Worm (Caenorhabditis elegans) whole organism, L1 larva: ENCODE results near the gene eat-20.

Experiments used
- C04F5.9 ChIP-seq: sonication (generic microtip); optimal IDR thresholded peaks from 2 replicates; lab custom pipeline; 2016; ENCODE audit warnings: missing genetic modification characterization, missing compliant biosample characterization
- C16A3.4 ChIP-seq: fragments of 150-350 bp; optimal IDR thresholded peaks from 2 replicates; lab custom pipeline; 2014; ENCODE audit warnings: missing biosample characterization, missing genetic modification characterization
- Y116A8C.19 ChIP-seq: sonication (generic microtip); optimal IDR thresholded peaks from 2 replicates; lab custom pipeline; 2016; ENCODE audit warnings: missing compliant biosample characterization, missing genetic modification characterization, borderline replicate concordance
- aly-2 ChIP-seq: fragments of 150-350 bp; optimal IDR thresholded peaks from 2 replicates; lab custom pipeline; 2014; ENCODE audit warnings: missing biosample characterization, missing genetic modification characterization
- ama-1 ChIP-seq: fragments of 150-350 bp; optimal IDR thresholded peaks from 2 replicates; lab custom pipeline; 2014
- ceh-63 ChIP-seq: fragments of 200-800 bp; sonication (Bioruptor generic); optimal IDR thresholded peaks from 2 replicates; lab custom pipeline; 2018; ENCODE audit warnings: mild to moderate bottlenecking, missing genetic modification characterization, missing compliant biosample characterization
- ceh-88 ChIP-seq: fragments of 200-800 bp; sonication (Bioruptor generic); IDR thresholded peaks from 2 replicates; pipeline ENCODE4 v1.3.6; 2022; ENCODE audit warnings: missing genetic modification characterization, missing compliant biosample characterization
- ceh-90 ChIP-seq: sonication (generic microtip); optimal IDR thresholded peaks from 2 replicates; lab custom pipeline; 2016; ENCODE audit warnings: missing genetic modification characterization, missing compliant biosample characterization
- ces-1 ChIP-seq: fragments of 150-350 bp; optimal IDR thresholded peaks from 2 replicates; lab custom pipeline; 2014; ENCODE audit warnings: missing biosample characterization, missing genetic modification reagents, missing genetic modification characterization
- efl-1 ChIP-seq, 4 experiments: fragments of 150-350 bp; optimal IDR thresholded peaks in 3 of 4; peaks in 1 of 4; 1 replicate in 1 of 4; 2 replicates in 3 of 4; lab custom pipeline; 2014; ENCODE audit warnings: missing biosample characterization in 2 of 4, missing genetic modification characterization in 2 of 4, missing genetic modification reagents in 2 of 4
- elt-2 ChIP-seq: sonication (generic microtip); optimal IDR thresholded peaks from 2 replicates; lab custom pipeline; 2016; ENCODE audit warnings: missing genetic modification characterization, mild to moderate bottlenecking, inconsistent platforms, missing compliant biosample characterization, missing genetic modification reagents
- elt-3 ChIP-seq, 6 experiments: fragments of 150-350 bp in 1 of 6; sonication (generic microtip); optimal IDR thresholded peaks; 2 replicates each; lab custom pipeline; 2017 to 2018; ENCODE audit warnings: missing biosample characterization in 6 of 6, missing genetic modification characterization in 6 of 6, inconsistent platforms in 1 of 6
- fkh-4 ChIP-seq: sonication (generic microtip); optimal IDR thresholded peaks from 2 replicates; lab custom pipeline; 2016; ENCODE audit warnings: missing compliant biosample characterization, missing genetic modification characterization, borderline replicate concordance
- fos-1 ChIP-seq: fragments of 150-350 bp; optimal IDR thresholded peaks from 2 replicates; lab custom pipeline; 2014; ENCODE audit warnings: missing biosample characterization, missing genetic modification characterization
- grh-1 ChIP-seq: fragments of 200-800 bp; sonication (Bioruptor generic); IDR thresholded peaks from 2 replicates; pipeline ENCODE4 v1.3.6; 2022; ENCODE audit warnings: missing genetic modification reagents, missing genetic modification characterization, missing compliant biosample characterization
- hlh-17 ChIP-seq: fragments of 200-800 bp; sonication (Bioruptor generic); optimal IDR thresholded peaks from 2 replicates; lab custom pipeline; 2018; ENCODE audit warnings: missing genetic modification characterization, mild to moderate bottlenecking, missing compliant biosample characterization, moderate library complexity, borderline replicate concordance
- hpl-2 ChIP-seq: fragments of 150-350 bp; optimal IDR thresholded peaks from 2 replicates; lab custom pipeline; 2014; ENCODE audit warnings: missing biosample characterization, missing genetic modification reagents, missing genetic modification characterization
- isw-1 ChIP-seq: fragments of 200-800 bp; sonication (Bioruptor generic); IDR thresholded peaks from 2 replicates; pipeline ENCODE4 v1.3.6; 2022; ENCODE audit warnings: missing genetic modification characterization, missing compliant biosample characterization
- jun-1 ChIP-seq: fragments of 150-350 bp; optimal IDR thresholded peaks from 2 replicates; lab custom pipeline; 2014; ENCODE audit warnings: missing biosample characterization, missing genetic modification reagents, missing genetic modification characterization
- lin-13 ChIP-seq: fragments of 150-350 bp; optimal IDR thresholded peaks from 2 replicates; lab custom pipeline; 2014; ENCODE audit warnings: missing biosample characterization, missing genetic modification reagents, missing genetic modification characterization
- lin-14 ChIP-seq: fragments of 200-800 bp; sonication (Bioruptor generic); optimal IDR thresholded peaks from 2 replicates; lab custom pipeline; 2018; ENCODE audit warnings: mild to moderate bottlenecking, missing genetic modification characterization, moderate library complexity, missing compliant biosample characterization
- lin-39 ChIP-seq: fragments of 150-350 bp; optimal IDR thresholded peaks from 2 replicates; lab custom pipeline; 2014; ENCODE audit warnings: missing biosample characterization, missing genetic modification reagents, missing genetic modification characterization
- mdl-1 ChIP-seq, 2 experiments: fragments of 150-350 bp; optimal IDR thresholded peaks; 2 replicates each; lab custom pipeline; 2014 to 2017; ENCODE audit warnings: missing biosample characterization in 2 of 2, missing genetic modification characterization in 2 of 2, inconsistent platforms in 1 of 2
- mef-2 ChIP-seq: fragments of 150-350 bp; optimal IDR thresholded peaks from 2 replicates; lab custom pipeline; 2014; ENCODE audit warnings: missing biosample characterization, missing genetic modification characterization
- mep-1 ChIP-seq: fragments of 150-350 bp; optimal IDR thresholded peaks from 2 replicates; lab custom pipeline; 2014; ENCODE audit warnings: missing biosample characterization, missing genetic modification characterization
- nhr-19 ChIP-seq: fragments of 200-800 bp; sonication (Bioruptor generic); conservative IDR thresholded peaks from 2 replicates; pipeline ENCODE4 v1.3.6; 2022; ENCODE audit warnings: missing genetic modification characterization, missing compliant biosample characterization
- nhr-20 ChIP-seq: sonication (generic microtip); optimal IDR thresholded peaks from 2 replicates; lab custom pipeline; 2016; ENCODE audit warnings: mild to moderate bottlenecking, missing genetic modification characterization, missing compliant biosample characterization
- nhr-237 ChIP-seq: fragments of 150-350 bp; optimal IDR thresholded peaks from 2 replicates; lab custom pipeline; 2014; ENCODE audit warnings: missing biosample characterization, missing genetic modification characterization
- nhr-84 ChIP-seq: sonication (generic microtip); optimal IDR thresholded peaks from 2 replicates; lab custom pipeline; 2017; ENCODE audit warnings: missing biosample characterization, missing genetic modification characterization
- nhr-85 ChIP-seq: sonication (generic microtip); peaks from one replicate; lab custom pipeline; 2016; ENCODE audit warnings: missing genetic modification characterization, inconsistent platforms, missing compliant biosample characterization
- pag-3 ChIP-seq: sonication (generic microtip); optimal IDR thresholded peaks from 2 replicates; lab custom pipeline; 2017; ENCODE audit warnings: missing genetic modification characterization, mild to moderate bottlenecking, missing compliant biosample characterization, antibody characterized with exemption, borderline replicate concordance; ENCODE audit not compliant: insufficient read depth
- pax-3 ChIP-seq: fragments of 200-800 bp; sonication (Bioruptor generic); optimal IDR thresholded peaks from 2 replicates; lab custom pipeline; 2018; ENCODE audit warnings: mild to moderate bottlenecking, missing genetic modification characterization, moderate library complexity, missing compliant biosample characterization
- pqm-1 ChIP-seq: sonication (generic microtip); optimal IDR thresholded peaks from 3 replicates; lab custom pipeline; 2017; ENCODE audit warnings: missing biosample characterization, missing genetic modification characterization
- snpc-4 ChIP-seq: fragments of 150-350 bp; optimal IDR thresholded peaks from 2 replicates; lab custom pipeline; 2014; ENCODE audit warnings: missing biosample characterization, missing genetic modification characterization
- sup-37 ChIP-seq: fragments of 200-800 bp; sonication (Bioruptor generic); optimal IDR thresholded peaks from 2 replicates; lab custom pipeline; 2018; ENCODE audit warnings: mild to moderate bottlenecking, missing genetic modification characterization, missing compliant biosample characterization
- tbx-2 ChIP-seq: sonication (generic microtip); optimal IDR thresholded peaks from 2 replicates; lab custom pipeline; 2016; ENCODE audit warnings: missing genetic modification characterization, missing compliant biosample characterization
- tlp-1 ChIP-seq: fragments of 150-350 bp; optimal IDR thresholded peaks from 2 replicates; lab custom pipeline; 2014; ENCODE audit warnings: missing biosample characterization, missing genetic modification characterization
- unc-130 ChIP-seq: fragments of 150-350 bp; optimal IDR thresholded peaks from 2 replicates; lab custom pipeline; 2017; ENCODE audit warnings: missing biosample characterization, missing genetic modification characterization, inconsistent platforms
- unc-30 ChIP-seq: sonication (generic microtip); optimal IDR thresholded peaks from 2 replicates; lab custom pipeline; 2017; ENCODE audit warnings: missing biosample characterization, missing genetic modification characterization
- unc-62 ChIP-seq: fragments of 150-350 bp; optimal IDR thresholded peaks from 2 replicates; lab custom pipeline; 2014; ENCODE audit warnings: missing biosample characterization, missing genetic modification reagents, missing genetic modification characterization
- unc-98 ChIP-seq: fragments of 200-800 bp; sonication (Bioruptor generic); IDR thresholded peaks from 2 replicates; pipeline ENCODE4 v1.3.6; 2022; ENCODE audit warnings: missing genetic modification characterization, missing compliant biosample characterization
- vab-15 ChIP-seq: sonication (generic microtip); optimal IDR thresholded peaks from 2 replicates; lab custom pipeline; 2017; ENCODE audit warnings: missing genotype, mild to moderate bottlenecking, missing genetic modification characterization, missing compliant biosample characterization
- zag-1 ChIP-seq: fragments of 150-350 bp; optimal IDR thresholded peaks from 2 replicates; lab custom pipeline; 2014; ENCODE audit warnings: missing biosample characterization, missing genetic modification characterization
- zip-4 ChIP-seq: fragments of 200-800 bp; sonication (Bioruptor generic); optimal IDR thresholded peaks from 2 replicates; lab custom pipeline; 2018; ENCODE audit warnings: mild to moderate bottlenecking, missing genetic modification characterization, moderate library complexity, missing compliant biosample characterization
- ztf-11 ChIP-seq, 2 experiments: sonication (generic microtip); optimal IDR thresholded peaks; 2 replicates each; lab custom pipeline; 2016 to 2017; ENCODE audit warnings: missing genetic modification characterization in 2 of 2, missing biosample characterization in 1 of 2, missing compliant biosample characterization in 1 of 2
- ztf-4 ChIP-seq: fragments of 150-350 bp; optimal IDR thresholded peaks from 2 replicates; lab custom pipeline; 2014; ENCODE audit warnings: missing biosample characterization, missing genetic modification characterization

The eat-20 gene

DNA sequence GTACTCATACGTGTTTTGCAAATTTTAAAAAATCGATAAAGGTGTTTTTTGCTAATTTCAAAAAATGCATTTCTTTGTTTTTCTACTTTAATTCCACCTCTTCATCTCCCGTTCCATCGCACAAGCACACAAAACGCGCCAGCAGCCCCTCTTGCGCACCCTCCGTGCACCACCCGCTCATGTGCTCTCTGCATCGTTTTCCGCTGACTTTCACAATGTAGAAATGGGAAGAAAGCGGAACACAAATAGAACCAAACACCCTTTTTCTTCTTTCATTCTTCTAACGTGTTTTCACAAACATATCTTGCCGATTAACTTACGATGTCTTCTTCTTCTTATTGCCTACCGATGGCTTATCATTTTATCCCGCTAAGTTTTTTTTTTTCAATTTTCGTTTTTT, 17.1 kb upstream of the eat-20 start (continued):
- TF ChIP-seq grh-1 (GFP tag; lab: Robert Waterston, UW) (peak; percentile 50), Y116A8C.19 (tag; lab: Kevin White, UChicago) (no peak), unc-62 (GFP tag; lab: Kevin White, UChicago) (no peak), unc-98 (no peak), unc-130 (no peak), elt-2 (tag; lab: Kevin White, UChicago) (peak; percentile 34), jun-1 (tag; lab: Kevin White, UChicago) (peak; percentile 57), ztf-11 (tag; optimal IDR thresholded peaks at IDR 0.05; lab: Kevin White, UChicago) (peak in 1 of 2 experiments; percentile 30), ceh-90 (tag; lab: Kevin White, UChicago) (no peak), pag-3 (tag; lab: Kevin White, UChicago) (no peak), nhr-237 (tag; lab: Kevin White, UChicago) (no peak), ces-1 (no peak), fkh-4 (tag; lab: Kevin White, UChicago) (no peak), nhr-20 (peak; percentile 76), aly-2 (tag; lab: Kevin White, UChicago) (no peak), snpc-4 (tag; lab: Kevin White, UChicago) (peak; percentile 57), ztf-4 (no peak), elt-3 (tag; optimal IDR thresholded peaks at IDR 0.05; lab: Kevin White, UChicago) (peak in 1 of 6 experiments; percentile 14), C16A3.4 (peak; percentile 52), nhr-84 (tag; lab: Kevin White, UChicago) (no peak), C04F5.9 (no peak), zip-4 (GFP tag; lab: Kevin White, UChicago) (peak; percentile 38), tlp-1 (tag; lab: Kevin White, UChicago) (no peak), hlh-17 (no peak), hpl-2 (GFP tag; lab: Kevin White, UChicago) (no peak), ceh-63 (GFP tag; lab: Kevin White, UChicago) (no peak), nhr-85 (tag; lab: Kevin White, UChicago) (peak; percentile 88), lin-14 (GFP tag; lab: Kevin White, UChicago) (peak; percentile 92), ceh-88 (peak; percentile 28; the same call in 1 of the 2 replicates), pax-3 (tag; lab: Kevin White, UChicago) (peak; percentile 26), unc-30 (tag; lab: Kevin White, UChicago) (no peak), ama-1 (lab: Kevin White, UChicago) (no peak), lin-39 (peak; percentile 46), pqm-1 (tag; lab: Kevin White, UChicago) (no peak), fos-1 (tag; lab: Kevin White, UChicago) (no peak), efl-1 (optimal IDR thresholded peaks at IDR 0.05; lab: Kevin White, UChicago) (peak; percentile 59 to 65), efl-1 (GFP tag; optimal IDR thresholded peaks at IDR 0.05 in 1 of 2; lab: Kevin White, UChicago) (peak; percentile 44 to 90), tbx-2 (tag; lab: Kevin White, UChicago) (peak; percentile 74), lin-13 (GFP tag; lab: Kevin White, UChicago) (no peak), sup-37 (GFP tag; lab: Kevin White, UChicago) (peak; percentile 50), isw-1 (GFP tag; lab: Robert Waterston, UW) (peak; percentile 25), vab-15 (no peak), nhr-19 (GFP tag; lab: Robert Waterston, UW) (peak; percentile 64), mdl-1 (tag; optimal IDR thresholded peaks at IDR 0.05; lab: Kevin White, UChicago) (peak in 1 of 2 experiments; percentile 54), mef-2 (tag; lab: Kevin White, UChicago) (no peak), zag-1 (tag; lab: Kevin White, UChicago) (no peak), mep-1 (tag; lab: Kevin White, UChicago) (peak; percentile 76)
- TF ChIP-seq, all 84 proteins: peak for 44
